Worm (Caenorhabditis elegans) whole organism, early embryonic: ENCODE results near the gene col-90.

Experiments
- ama-1 ChIP-seq: fragments of 150-350 bp; optimal IDR thresholded peaks from 2 replicates; lab custom pipeline; 2014
- ceh-13 ChIP-seq: fragments of 200-800 bp; sonication (Bioruptor generic); optimal IDR thresholded peaks from 2 replicates; lab custom pipeline; 2018; ENCODE audit warnings: mild to moderate bottlenecking, missing genetic modification characterization, missing compliant biosample characterization
- ceh-36 ChIP-seq: sonication (generic microtip); optimal IDR thresholded peaks from 2 replicates; lab custom pipeline; 2016; ENCODE audit warnings: missing genetic modification characterization, inconsistent platforms, missing compliant biosample characterization
- ets-7 ChIP-seq: sonication (generic microtip); optimal IDR thresholded peaks from 2 replicates; lab custom pipeline; 2016; ENCODE audit warnings: missing genotype, missing genetic modification characterization, missing compliant biosample characterization
- flt-1 ChIP-seq: fragments of 200-800 bp; sonication (Bioruptor generic); IDR thresholded peaks from 2 replicates; pipeline ENCODE4 v1.3.6; 2022; ENCODE audit warnings: missing genetic modification characterization, missing compliant biosample characterization
- hmbx-1 ChIP-seq: sonication (generic microtip); optimal IDR thresholded peaks from 2 replicates; lab custom pipeline; 2016; ENCODE audit warnings: mild to moderate bottlenecking, missing genetic modification characterization, missing compliant biosample characterization
- hnd-1 ChIP-seq: sonication (generic microtip); optimal IDR thresholded peaks from 2 replicates; lab custom pipeline; 2016; ENCODE audit warnings: missing genetic modification characterization, missing compliant biosample characterization
- pes-1 ChIP-seq: fragments of 200-800 bp; sonication (Bioruptor generic); IDR thresholded peaks from 2 replicates; pipeline ENCODE4 v1.3.6; 2022; ENCODE audit warnings: missing genetic modification reagents, missing genetic modification characterization, missing compliant biosample characterization

- TF ChIP-seq ama-1 (lab: Kevin White, UChicago) = no peak
- TF ChIP-seq ceh-36 (tag; lab: Kevin White, UChicago) = no peak
- no peak for TF ChIP-seq ets-7 (tag; lab: Kevin White, UChicago)
- no peak for TF ChIP-seq hmbx-1 (tag; lab: Kevin White, UChicago)
- no peak for TF ChIP-seq ceh-13
- no peak for TF ChIP-seq hnd-1 (tag; lab: Kevin White, UChicago)
- no peak for TF ChIP-seq pes-1 (GFP tag; lab: Robert Waterston, UW)
- TF ChIP-seq flt-1 (GFP tag; lab: Robert Waterston, UW) = no peak
Measured at ce11 chrIII:7953208-7953607, 4.6 kb downstream of the col-90 start, which contains the start of gene let-754.
